Worm (Caenorhabditis elegans) whole organism, young adult: ENCODE data around the gene B0001.4.

Source experiments
- aptf-3 ChIP-seq: fragments of 200-800 bp; sonication (Bioruptor generic); IDR thresholded peaks from 2 replicates; pipeline ENCODE4 v1.3.6; 2022; ENCODE audit warnings: missing genetic modification characterization, missing compliant biosample characterization
- ceh-40 ChIP-seq: fragments of 200-800 bp; sonication (Bioruptor generic); IDR thresholded peaks from 2 replicates; pipeline ENCODE4 v1.3.6; 2022; ENCODE audit warnings: missing genetic modification characterization, missing compliant biosample characterization

- TF ChIP-seq ceh-40 (GFP tag; lab: Robert Waterston, UW) (no peak), aptf-3 (GFP tag; lab: Robert Waterston, UW) (no peak)
These were observed 28.9 kb downstream of the B0001.4 start for ce11 chrIV:12108984-12109657.
